Fruit fly (Drosophila melanogaster) whole organism, pupa: ENCODE data around the gene PK2-R2.

Experiments used
- CG10348 ChIP-seq: fragments of 200-800 bp; sonication (Bioruptor generic); IDR thresholded peaks from 2 replicates; pipeline ENCODE4 v1.3.6; 2022; ENCODE audit warnings: missing biosample characterization, missing genetic modification characterization
- CG12605 ChIP-seq: fragments of 200-800 bp; sonication (Bioruptor generic); IDR thresholded peaks from 2 replicates; pipeline ENCODE4 v1.3.6; 2022; ENCODE audit warnings: missing biosample characterization, missing genetic modification characterization
- CG13204 ChIP-seq: fragments of 200-800 bp; sonication (Bioruptor generic); optimal IDR thresholded peaks from 2 replicates; lab custom pipeline; 2018; ENCODE audit warnings: missing biosample characterization, mild to moderate bottlenecking, missing genetic modification characterization, moderate library complexity
- CG14655 ChIP-seq: fragments of 200-800 bp; sonication (Bioruptor generic); optimal IDR thresholded peaks from 3 replicates; lab custom pipeline; 2017; ENCODE audit warnings: mild to moderate bottlenecking, missing biosample characterization, missing genetic modification reagents, missing genetic modification characterization
- CG15710 ChIP-seq: fragments of 200-800 bp; sonication (Bioruptor generic); optimal IDR thresholded peaks from 2 replicates; lab custom pipeline; 2018; ENCODE audit warnings: missing biosample characterization, mild to moderate bottlenecking, missing genetic modification characterization, moderate library complexity
- CG17806 ChIP-seq: fragments of 200-800 bp; sonication (Bioruptor generic); optimal IDR thresholded peaks from 2 replicates; lab custom pipeline; 2018; ENCODE audit warnings: missing biosample characterization, mild to moderate bottlenecking, missing genetic modification characterization, moderate library complexity
- CG32121 ChIP-seq: fragments of 200-800 bp; sonication (Bioruptor generic); IDR thresholded peaks from 2 replicates; pipeline ENCODE4 v1.3.6; 2022; ENCODE audit warnings: missing biosample characterization, missing genetic modification characterization
- CG34367 ChIP-seq: fragments of 200-800 bp; sonication (Bioruptor generic); optimal IDR thresholded peaks from 2 replicates; lab custom pipeline; 2018; ENCODE audit warnings: missing biosample characterization, mild to moderate bottlenecking, missing genetic modification characterization
- CG4496 ChIP-seq: fragments of 200-800 bp; sonication (Bioruptor generic); IDR thresholded peaks from 3 replicates; pipeline ENCODE4 v1.3.6; 2022; ENCODE audit warnings: missing biosample characterization, missing genetic modification characterization
- CG8159 ChIP-seq: fragments of 200-800 bp; sonication (Bioruptor generic); optimal IDR thresholded peaks from 3 replicates; lab custom pipeline; 2018; ENCODE audit warnings: missing biosample characterization, mild to moderate bottlenecking, missing genetic modification characterization, moderate library complexity
- CG8301 ChIP-seq: fragments of 200-800 bp; sonication (Bioruptor generic); optimal IDR thresholded peaks from 2 replicates; lab custom pipeline; 2018; ENCODE audit warnings: missing biosample characterization, mild to moderate bottlenecking, missing genetic modification characterization
- CG9948 ChIP-seq: fragments of 200-800 bp; sonication (Bioruptor generic); optimal IDR thresholded peaks from 2 replicates; lab custom pipeline; 2018; ENCODE audit warnings: missing biosample characterization, mild to moderate bottlenecking, missing genetic modification characterization, moderate library complexity
- D1 ChIP-seq: fragments of 200-800 bp; sonication (Bioruptor generic); optimal IDR thresholded peaks from 2 replicates; lab custom pipeline; 2018; ENCODE audit warnings: missing biosample characterization, mild to moderate bottlenecking, missing genetic modification characterization, moderate library complexity
- EcR ChIP-seq: fragments of 200-800 bp; sonication (Bioruptor generic); optimal IDR thresholded peaks from 3 replicates; lab custom pipeline; 2019; ENCODE audit warnings: missing biosample characterization, missing genetic modification characterization, mild to moderate bottlenecking, moderate library complexity, missing genetic modification reagents
- Pif1A ChIP-seq: fragments of 200-800 bp; sonication (Bioruptor generic); optimal IDR thresholded peaks from 3 replicates; lab custom pipeline; 2016; ENCODE audit warnings: missing biosample characterization, missing genetic modification characterization
- Pif1B ChIP-seq: fragments of 200-800 bp; sonication (Bioruptor generic); optimal IDR thresholded peaks from 3 replicates; lab custom pipeline; 2016; ENCODE audit warnings: missing biosample characterization, missing genetic modification characterization
- Snoo ChIP-seq: fragments of 200-800 bp; sonication (Bioruptor generic); optimal IDR thresholded peaks from 3 replicates; lab custom pipeline; 2017; ENCODE audit warnings: missing biosample characterization, mild to moderate bottlenecking, missing genetic modification characterization, inconsistent platforms
- fd96Ca ChIP-seq: fragments of 200-800 bp; sonication (Bioruptor generic); IDR thresholded peaks from 3 replicates; pipeline ENCODE4 v1.3.6; 2022; ENCODE audit warnings: missing biosample characterization, missing genetic modification characterization
- gl ChIP-seq: fragments of 200-800 bp; sonication (Bioruptor generic); optimal IDR thresholded peaks from 2 replicates; lab custom pipeline; 2018; ENCODE audit warnings: missing biosample characterization, mild to moderate bottlenecking, missing genetic modification characterization
- rn ChIP-seq: fragments of 200-800 bp; sonication (Bioruptor generic); IDR thresholded peaks from 2 replicates; pipeline ENCODE4 v1.3.6; 2022; ENCODE audit warnings: missing biosample characterization, missing genetic modification characterization

PK2-R2 gene

dm6 chr3R:13298114-13298818, 35.7 kb downstream of the PK2-R2 start, which contains the start of gene CG8774:
CG8774 (plus strand) TSS chr3R:13298768.
- no peak for TF ChIP-seq fd96Ca
- no peak for TF ChIP-seq CG8301 (tag; lab: Kevin White, UChicago)
- TF ChIP-seq CG34367 = no peak
- TF ChIP-seq rn = no peak
- no peak for TF ChIP-seq Pif1B (GFP tag; lab: Kevin White, UChicago)
- no peak for TF ChIP-seq Pif1A (GFP tag; lab: Kevin White, UChicago)
- TF ChIP-seq CG32121 (GFP tag; lab: Robert Waterston, UW) = no peak
- no peak for TF ChIP-seq Snoo

- TF ChIP-seq EcR (GFP tag; lab: Kevin White, UChicago) = no peak
- TF ChIP-seq CG14655 (GFP tag; lab: Kevin White, UChicago) = no peak
- TF ChIP-seq CG17806 (tag; lab: Kevin White, UChicago) = no peak
- TF ChIP-seq CG4496 (GFP tag; lab: Robert Waterston, UW) = no peak
- no peak for TF ChIP-seq Pif1A (GFP tag; lab: Kevin White, UChicago)
- TF ChIP-seq gl = no peak
- no peak for TF ChIP-seq CG15710 (tag; lab: Kevin White, UChicago)
- no peak for TF ChIP-seq D1 (tag; lab: Kevin White, UChicago)
- TF ChIP-seq CG13204 (GFP tag; lab: Kevin White, UChicago) = no peak
- TF ChIP-seq, all 21 proteins: peak for 0
Observed at dm6 chr3R:13294461-13294860, 39.5 kb downstream of the PK2-R2 start, which contains the start of gene CG8773. CG8773 (plus strand) TSS chr3R:13294748.

DNA sequence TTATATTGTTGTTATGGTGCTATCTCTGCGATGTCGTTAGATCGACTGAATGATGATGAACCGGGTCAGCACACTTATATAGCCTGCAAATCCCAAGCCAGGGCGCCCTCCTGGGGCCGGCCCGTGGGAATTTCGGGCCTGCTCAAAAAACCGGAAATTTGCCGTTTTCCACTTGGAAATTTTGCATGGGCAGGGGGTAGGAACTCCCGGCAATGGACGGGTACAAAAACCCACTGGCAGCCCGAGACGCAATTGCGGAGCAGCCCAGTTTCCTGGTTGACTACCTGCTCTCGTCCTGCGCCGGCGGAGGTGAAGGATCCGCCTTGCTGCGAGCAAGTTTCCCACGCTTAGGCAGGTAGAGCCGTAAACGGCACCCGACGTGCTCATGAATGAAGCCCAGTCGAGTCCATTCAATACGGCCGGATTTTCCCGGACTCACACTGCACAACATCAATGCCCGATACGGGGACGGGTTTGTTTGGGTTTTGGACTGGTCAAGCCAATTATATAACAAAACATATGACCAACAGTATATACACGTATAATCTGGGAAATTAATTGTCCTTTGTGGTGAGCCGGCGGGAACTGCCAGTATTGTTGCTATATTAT, 40.7 kb downstream of the PK2-R2 start, which contains the start of gene wntD:
TSS of gene wntD (minus strand) at position 51 of the 609 bp plus-strand sequence.
- no peak for TF ChIP-seq Pif1B (GFP tag; lab: Kevin White, UChicago)
- TF ChIP-seq CG4496 (GFP tag; lab: Robert Waterston, UW) = no peak
- TF ChIP-seq Snoo = no peak
- no peak for TF ChIP-seq CG14655 (GFP tag; lab: Kevin White, UChicago)
- TF ChIP-seq, all 21 proteins: peak for 0

dm6 chr3R:13290329-13290728, 43.6 kb downstream of the PK2-R2 start, which contains the start of gene Osi22:
Osi22 (plus strand) TSS chr3R:13290629.
- no peak for TF ChIP-seq Snoo
- no peak for TF ChIP-seq CG8301 (tag; lab: Kevin White, UChicago)
- TF ChIP-seq Pif1A (GFP tag; lab: Kevin White, UChicago) = no peak
- no peak for TF ChIP-seq CG17806 (tag; lab: Kevin White, UChicago)
- no peak for TF ChIP-seq CG32121 (GFP tag; lab: Robert Waterston, UW)
- no peak for TF ChIP-seq CG8159 (tag; lab: Kevin White, UChicago)
- no peak for TF ChIP-seq fd96Ca
- no peak for TF ChIP-seq CG12605 (GFP tag; lab: Robert Waterston, UW)
- TF ChIP-seq D1 (tag; lab: Kevin White, UChicago) = no peak
- no peak for TF ChIP-seq EcR (GFP tag; lab: Kevin White, UChicago)
- TF ChIP-seq gl = no peak
- TF ChIP-seq CG14655 (GFP tag; lab: Kevin White, UChicago) = no peak
- no peak for TF ChIP-seq CG9948
- TF ChIP-seq CG4496 (GFP tag; lab: Robert Waterston, UW) = no peak
- TF ChIP-seq CG34367 = no peak

- TF ChIP-seq D1 (tag; lab: Kevin White, UChicago) = no peak
- TF ChIP-seq Pif1A (GFP tag; lab: Kevin White, UChicago) = no peak
- TF ChIP-seq CG15710 (tag; lab: Kevin White, UChicago) = no peak
- no peak for TF ChIP-seq CG12605 (GFP tag; lab: Robert Waterston, UW)
- TF ChIP-seq Snoo = no peak
- no peak for TF ChIP-seq CG4496 (GFP tag; lab: Robert Waterston, UW)
- TF ChIP-seq fd96Ca = no peak
- no peak for TF ChIP-seq CG34367
- no peak for TF ChIP-seq CG8159 (tag; lab: Kevin White, UChicago)
- TF ChIP-seq, all 21 proteins: peak for 0
Observed at dm6 chr3R:13288763-13289312, 45.1 kb downstream of the PK2-R2 start, which contains the start of gene apn. apn (minus strand) TSS chr3R:13288813.

DNA sequence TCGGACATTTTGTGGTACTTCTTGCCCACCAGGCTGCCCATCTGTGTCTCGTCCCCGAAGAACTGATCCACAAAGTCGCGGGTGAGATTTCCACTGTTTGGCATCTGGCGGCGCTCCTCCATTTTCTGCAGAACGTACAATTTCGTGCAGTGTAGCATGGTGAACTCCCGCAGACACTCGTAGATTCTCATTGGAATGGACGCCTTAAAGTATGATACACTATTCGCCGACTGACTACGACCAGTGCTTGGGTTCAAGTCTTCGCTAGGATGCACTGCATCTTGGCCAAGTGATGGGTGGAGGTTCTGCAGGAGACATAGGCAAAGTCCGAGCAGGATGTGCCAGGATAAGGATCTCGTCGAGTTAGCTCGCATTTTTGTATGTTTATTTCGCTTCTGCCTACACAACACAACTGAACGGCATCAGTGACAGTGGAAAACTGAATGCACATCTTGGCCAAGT, 47.8 kb downstream of the PK2-R2 start, which contains the start of gene CG15888:
TSS of gene CG15888 (minus strand) at position 412 of the 462 bp plus-strand sequence.
- TF ChIP-seq fd96Ca = no peak
- no peak for TF ChIP-seq CG4496 (GFP tag; lab: Robert Waterston, UW)
- no peak for TF ChIP-seq D1 (tag; lab: Kevin White, UChicago)
- TF ChIP-seq Snoo = no peak
- TF ChIP-seq CG10348 (GFP tag; lab: Robert Waterston, UW) = no peak
